Worm (Caenorhabditis elegans) whole organism, L1 larva: ENCODE data around the gene F21G4.1.

Experiments used
- C16A3.4 ChIP-seq: fragments of 150-350 bp; optimal IDR thresholded peaks from 2 replicates; lab custom pipeline; 2014; ENCODE audit warnings: missing biosample characterization, missing genetic modification characterization
- alr-1 ChIP-seq: fragments of 200-800 bp; sonication (Bioruptor generic); optimal IDR thresholded peaks from 2 replicates; lab custom pipeline; 2018; ENCODE audit warnings: borderline replicate concordance, mild to moderate bottlenecking, missing genetic modification characterization, missing compliant biosample characterization
- ama-1 ChIP-seq: fragments of 150-350 bp; optimal IDR thresholded peaks from 2 replicates; lab custom pipeline; 2014
- blmp-1 ChIP-seq: fragments of 150-350 bp; optimal IDR thresholded peaks from 2 replicates; lab custom pipeline; 2014; ENCODE audit warnings: missing biosample characterization, missing genetic modification characterization
- ceh-63 ChIP-seq: fragments of 200-800 bp; sonication (Bioruptor generic); optimal IDR thresholded peaks from 2 replicates; lab custom pipeline; 2018; ENCODE audit warnings: mild to moderate bottlenecking, missing genetic modification characterization, missing compliant biosample characterization
- ceh-8 ChIP-seq: fragments of 200-800 bp; sonication (Bioruptor generic); optimal IDR thresholded peaks from 2 replicates; lab custom pipeline; 2018; ENCODE audit warnings: mild to moderate bottlenecking, missing genetic modification characterization, moderate library complexity, missing compliant biosample characterization
- ceh-82 ChIP-seq, 3 experiments: fragments of 150-350 bp in 1 of 3; sonication (generic microtip) in 2 of 3; optimal IDR thresholded peaks; 2 replicates each; lab custom pipeline; 2014 to 2017; ENCODE audit warnings: missing biosample characterization in 3 of 3, missing genetic modification characterization in 3 of 3
- ceh-90 ChIP-seq: sonication (generic microtip); optimal IDR thresholded peaks from 2 replicates; lab custom pipeline; 2016; ENCODE audit warnings: missing genetic modification characterization, missing compliant biosample characterization
- dpl-1 ChIP-seq, 3 experiments: fragments of 150-350 bp in 2 of 3; sonication (generic microtip) in 1 of 3; optimal IDR thresholded peaks; 2 replicates each; lab custom pipeline; 2014 to 2017; ENCODE audit warnings: missing biosample characterization in 3 of 3, missing genetic modification characterization in 3 of 3, missing genetic modification reagents in 3 of 3
- dsc-1 ChIP-seq: sonication (generic microtip); optimal IDR thresholded peaks from 2 replicates; lab custom pipeline; 2016; ENCODE audit warnings: mild to moderate bottlenecking, missing genetic modification characterization, missing compliant biosample characterization
- efl-1 ChIP-seq, 4 experiments: fragments of 150-350 bp; optimal IDR thresholded peaks in 3 of 4; peaks in 1 of 4; 1 replicate in 1 of 4; 2 replicates in 3 of 4; lab custom pipeline; 2014; ENCODE audit warnings: missing biosample characterization in 2 of 4, missing genetic modification characterization in 2 of 4, missing genetic modification reagents in 2 of 4
- egl-13 ChIP-seq: sonication (generic microtip); optimal IDR thresholded peaks from 2 replicates; lab custom pipeline; 2016; ENCODE audit warnings: missing genotype, missing genetic modification reagents, missing genetic modification characterization, missing compliant biosample characterization
- fkh-10 ChIP-seq: sonication (generic microtip); optimal IDR thresholded peaks from 2 replicates; lab custom pipeline; 2017; ENCODE audit warnings: missing biosample characterization, missing genetic modification reagents, missing genetic modification characterization
- fkh-4 ChIP-seq: sonication (generic microtip); optimal IDR thresholded peaks from 2 replicates; lab custom pipeline; 2016; ENCODE audit warnings: missing compliant biosample characterization, missing genetic modification characterization, borderline replicate concordance
- fkh-8 ChIP-seq: sonication (generic microtip); optimal IDR thresholded peaks from 2 replicates; lab custom pipeline; 2016; ENCODE audit warnings: mild to moderate bottlenecking, missing genetic modification characterization, missing compliant biosample characterization
- grh-1 ChIP-seq: fragments of 200-800 bp; sonication (Bioruptor generic); IDR thresholded peaks from 2 replicates; pipeline ENCODE4 v1.3.6; 2022; ENCODE audit warnings: missing genetic modification reagents, missing genetic modification characterization, missing compliant biosample characterization
- hlh-4 ChIP-seq: sonication (generic microtip); optimal IDR thresholded peaks from 2 replicates; lab custom pipeline; 2016; ENCODE audit warnings: mild to moderate bottlenecking, missing genetic modification characterization, missing compliant biosample characterization
- isw-1 ChIP-seq: fragments of 200-800 bp; sonication (Bioruptor generic); IDR thresholded peaks from 2 replicates; pipeline ENCODE4 v1.3.6; 2022; ENCODE audit warnings: missing genetic modification characterization, missing compliant biosample characterization
- jun-1 ChIP-seq: fragments of 150-350 bp; optimal IDR thresholded peaks from 2 replicates; lab custom pipeline; 2014; ENCODE audit warnings: missing biosample characterization, missing genetic modification reagents, missing genetic modification characterization
- lin-14 ChIP-seq: fragments of 200-800 bp; sonication (Bioruptor generic); optimal IDR thresholded peaks from 2 replicates; lab custom pipeline; 2018; ENCODE audit warnings: mild to moderate bottlenecking, missing genetic modification characterization, moderate library complexity, missing compliant biosample characterization
- lin-15B ChIP-seq: fragments of 150-350 bp; sonication (generic microtip); optimal IDR thresholded peaks from 3 replicates; lab custom pipeline; 2014; ENCODE audit warnings: missing biosample characterization, missing genetic modification characterization
- lin-35 ChIP-seq, 2 experiments: fragments of 150-350 bp; optimal IDR thresholded peaks; 2 replicates each; lab custom pipeline; 2014; ENCODE audit warnings: missing biosample characterization in 2 of 2, missing genetic modification characterization in 2 of 2, missing genetic modification reagents in 2 of 2
- lin-39 ChIP-seq: fragments of 150-350 bp; optimal IDR thresholded peaks from 2 replicates; lab custom pipeline; 2014; ENCODE audit warnings: missing biosample characterization, missing genetic modification reagents, missing genetic modification characterization
- lsy-2 ChIP-seq, 2 experiments: fragments of 150-350 bp; optimal IDR thresholded peaks; 2 replicates each; lab custom pipeline; 2014; ENCODE audit warnings: missing biosample characterization in 2 of 2, missing genetic modification characterization in 2 of 2
- mab-9 ChIP-seq: fragments of 200-800 bp; sonication (Bioruptor generic); IDR thresholded peaks from 2 replicates; pipeline ENCODE4 v1.3.6; 2022; ENCODE audit warnings: missing genetic modification reagents, missing genetic modification characterization, missing compliant biosample characterization
- mdl-1 ChIP-seq, 2 experiments: fragments of 150-350 bp; optimal IDR thresholded peaks; 2 replicates each; lab custom pipeline; 2014 to 2017; ENCODE audit warnings: missing biosample characterization in 2 of 2, missing genetic modification characterization in 2 of 2, inconsistent platforms in 1 of 2
- mep-1 ChIP-seq: fragments of 150-350 bp; optimal IDR thresholded peaks from 2 replicates; lab custom pipeline; 2014; ENCODE audit warnings: missing biosample characterization, missing genetic modification characterization
- nhr-11 ChIP-seq: fragments of 150-350 bp; optimal IDR thresholded peaks from 2 replicates; lab custom pipeline; 2014; ENCODE audit warnings: missing biosample characterization, missing genetic modification characterization
- nhr-12 ChIP-seq: sonication (generic microtip); optimal IDR thresholded peaks from 2 replicates; lab custom pipeline; 2017; ENCODE audit warnings: missing biosample characterization, missing genetic modification characterization
- nhr-20 ChIP-seq: sonication (generic microtip); optimal IDR thresholded peaks from 2 replicates; lab custom pipeline; 2016; ENCODE audit warnings: mild to moderate bottlenecking, missing genetic modification characterization, missing compliant biosample characterization
- nhr-28 ChIP-seq: fragments of 150-350 bp; optimal IDR thresholded peaks from 2 replicates; lab custom pipeline; 2014; ENCODE audit warnings: missing biosample characterization, missing genetic modification characterization
- nhr-47 ChIP-seq: sonication (generic microtip); optimal IDR thresholded peaks from 2 replicates; lab custom pipeline; 2016; ENCODE audit warnings: mild to moderate bottlenecking, missing genetic modification characterization, moderate library complexity, missing compliant biosample characterization
- nhr-71 ChIP-seq: sonication (generic microtip); optimal IDR thresholded peaks from 2 replicates; lab custom pipeline; 2016; ENCODE audit warnings: mild to moderate bottlenecking, missing genetic modification characterization, moderate library complexity, missing compliant biosample characterization
- nhr-84 ChIP-seq: sonication (generic microtip); optimal IDR thresholded peaks from 2 replicates; lab custom pipeline; 2017; ENCODE audit warnings: missing biosample characterization, missing genetic modification characterization
- nhr-85 ChIP-seq: sonication (generic microtip); peaks from one replicate; lab custom pipeline; 2016; ENCODE audit warnings: missing genetic modification characterization, inconsistent platforms, missing compliant biosample characterization
- nhr-90 ChIP-seq: sonication (generic microtip); optimal IDR thresholded peaks from 2 replicates; lab custom pipeline; 2016; ENCODE audit warnings: mild to moderate bottlenecking, missing genetic modification characterization, missing compliant biosample characterization; ENCODE audit not compliant: poor library complexity
- pqm-1 ChIP-seq: sonication (generic microtip); optimal IDR thresholded peaks from 3 replicates; lab custom pipeline; 2017; ENCODE audit warnings: missing biosample characterization, missing genetic modification characterization
- skn-1 ChIP-seq: fragments of 150-350 bp; optimal IDR thresholded peaks from 2 replicates; lab custom pipeline; 2014; ENCODE audit warnings: missing biosample characterization, missing genetic modification characterization
- snpc-4 ChIP-seq: fragments of 150-350 bp; optimal IDR thresholded peaks from 2 replicates; lab custom pipeline; 2014; ENCODE audit warnings: missing biosample characterization, missing genetic modification characterization
- snu-23 ChIP-seq: sonication (generic microtip); optimal IDR thresholded peaks from 2 replicates; lab custom pipeline; 2016; ENCODE audit warnings: missing genetic modification characterization, missing compliant biosample characterization
- sptf-1 ChIP-seq: fragments of 150-350 bp; optimal IDR thresholded peaks from 2 replicates; lab custom pipeline; 2014; ENCODE audit warnings: missing biosample characterization, missing genetic modification characterization
- sup-37 ChIP-seq: fragments of 200-800 bp; sonication (Bioruptor generic); optimal IDR thresholded peaks from 2 replicates; lab custom pipeline; 2018; ENCODE audit warnings: mild to moderate bottlenecking, missing genetic modification characterization, missing compliant biosample characterization
- swsn-7 ChIP-seq: sonication (generic microtip); optimal IDR thresholded peaks from 2 replicates; lab custom pipeline; 2016; ENCODE audit warnings: missing genetic modification characterization, missing compliant biosample characterization
- tbx-2 ChIP-seq: sonication (generic microtip); optimal IDR thresholded peaks from 2 replicates; lab custom pipeline; 2016; ENCODE audit warnings: missing genetic modification characterization, missing compliant biosample characterization
- tlp-1 ChIP-seq: fragments of 150-350 bp; optimal IDR thresholded peaks from 2 replicates; lab custom pipeline; 2014; ENCODE audit warnings: missing biosample characterization, missing genetic modification characterization
- unc-30 ChIP-seq: sonication (generic microtip); optimal IDR thresholded peaks from 2 replicates; lab custom pipeline; 2017; ENCODE audit warnings: missing biosample characterization, missing genetic modification characterization
- unc-86 ChIP-seq: sonication (generic microtip); optimal IDR thresholded peaks from 2 replicates; lab custom pipeline; 2016; ENCODE audit warnings: missing genetic modification characterization, missing compliant biosample characterization
- vab-15 ChIP-seq: sonication (generic microtip); optimal IDR thresholded peaks from 2 replicates; lab custom pipeline; 2017; ENCODE audit warnings: missing genotype, mild to moderate bottlenecking, missing genetic modification characterization, missing compliant biosample characterization
- xbp-1 ChIP-seq: sonication (generic microtip); optimal IDR thresholded peaks from 2 replicates; lab custom pipeline; 2016; ENCODE audit warnings: missing genetic modification characterization, missing compliant biosample characterization
- ztf-11 ChIP-seq, 2 experiments: sonication (generic microtip); optimal IDR thresholded peaks; 2 replicates each; lab custom pipeline; 2016 to 2017; ENCODE audit warnings: missing genetic modification characterization in 2 of 2, missing biosample characterization in 1 of 2, missing compliant biosample characterization in 1 of 2
- ztf-4 ChIP-seq: fragments of 150-350 bp; optimal IDR thresholded peaks from 2 replicates; lab custom pipeline; 2014; ENCODE audit warnings: missing biosample characterization, missing genetic modification characterization

F21G4.1 gene

ce11 chrX:9899426-9900131 lies 7.5 kb upstream of the F21G4.1 start, which contains the start of gene phf-34:
Gene phf-34, minus strand, starts transcription at chrX:9899476.
- TF ChIP-seq nhr-90 (tag; lab: Kevin White, UChicago) (no peak), tbx-2 (tag; lab: Kevin White, UChicago) (peak; percentile 42), skn-1 (tag; lab: Kevin White, UChicago) (no peak), jun-1 (tag; lab: Kevin White, UChicago) (peak; percentile 1), lsy-2 (tag; optimal IDR thresholded peaks at IDR 0.05; lab: Kevin White, UChicago) (peak; percentile 14 to 52), nhr-20 (tag; lab: Kevin White, UChicago) (peak; percentile 39), unc-86 (peak; percentile 19), nhr-84 (no peak), nhr-85 (tag; lab: Kevin White, UChicago) (peak; percentile 55), sup-37 (GFP tag; lab: Kevin White, UChicago) (no peak), nhr-47 (peak; percentile 54), dsc-1 (tag; lab: Kevin White, UChicago) (peak; percentile 9), lin-14 (GFP tag; lab: Kevin White, UChicago) (peak; percentile 88), nhr-28 (no peak), fkh-4 (tag; lab: Kevin White, UChicago) (no peak), blmp-1 (tag; lab: Kevin White, UChicago) (peak; percentile 73), nhr-12 (tag; lab: Kevin White, UChicago) (no peak), nhr-71 (peak; percentile 64), fkh-8 (tag; lab: Kevin White, UChicago) (peak; percentile 63), C16A3.4 (peak; percentile 38), snu-23 (GFP tag; lab: Kevin White, UChicago) (peak; percentile 72), ztf-11 (tag; optimal IDR thresholded peaks at IDR 0.05; lab: Kevin White, UChicago) (no peak), sptf-1 (no peak), ama-1 (lab: Kevin White, UChicago) (no peak), xbp-1 (tag; lab: Kevin White, UChicago) (peak; percentile 26), ceh-90 (tag; lab: Kevin White, UChicago) (no peak), mdl-1 (tag; optimal IDR thresholded peaks at IDR 0.05; lab: Kevin White, UChicago) (peak in 1 of 2 experiments; percentile 44), grh-1 (GFP tag; lab: Robert Waterston, UW) (no peak), snpc-4 (tag; lab: Kevin White, UChicago) (peak; percentile 32), ceh-82 (tag; optimal IDR thresholded peaks at IDR 0.05; lab: Kevin White, UChicago) (peak in 2 of 3 experiments; percentile 31 to 57), hlh-4 (no peak), fkh-10 (peak; percentile 54), ztf-4 (tag; lab: Kevin White, UChicago) (no peak), alr-1 (no peak), tlp-1 (tag; lab: Kevin White, UChicago) (no peak), efl-1 (optimal IDR thresholded peaks at IDR 0.05; lab: Kevin White, UChicago) (peak in 1 of 2 experiments; percentile 50), efl-1 (GFP tag; optimal IDR thresholded peaks at IDR 0.05 in 1 of 2; lab: Kevin White, UChicago) (no peak), egl-13 (peak; percentile 13), dpl-1 (GFP tag; optimal IDR thresholded peaks at IDR 0.05; lab: Kevin White, UChicago) (peak in 1 of 3 experiments; percentile 25), swsn-7 (tag; lab: Kevin White, UChicago) (peak; percentile 54), lin-35 (GFP tag; optimal IDR thresholded peaks at IDR 0.05; lab: Kevin White, UChicago) (peak; percentile 17 to 26), mep-1 (tag; lab: Kevin White, UChicago) (peak; percentile 68)

ce11 chrX:9894844-9895243 lies 2.7 kb upstream of the F21G4.1 start, which contains the start of gene F21G4.3:
Gene F21G4.3, plus strand, starts transcription at chrX:9895144.
- TF ChIP-seq unc-30 (tag; lab: Kevin White, UChicago) (no peak), nhr-85 (tag; lab: Kevin White, UChicago) (no peak), lin-15B (tag; lab: Kevin White, UChicago) (no peak), mdl-1 (tag; optimal IDR thresholded peaks at IDR 0.05; lab: Kevin White, UChicago) (no peak), nhr-11 (tag; lab: Kevin White, UChicago) (no peak), nhr-20 (tag; lab: Kevin White, UChicago) (no peak), vab-15 (no peak), ceh-63 (GFP tag; lab: Kevin White, UChicago) (no peak), egl-13 (no peak), lin-39 (tag; lab: Kevin White, UChicago) (no peak), pqm-1 (tag; lab: Kevin White, UChicago) (no peak), tlp-1 (tag; lab: Kevin White, UChicago) (no peak), ceh-8 (no peak), dpl-1 (GFP tag; optimal IDR thresholded peaks at IDR 0.05; lab: Kevin White, UChicago) (no peak), mab-9 (GFP tag; lab: Robert Waterston, UW) (no peak), hlh-4 (no peak), isw-1 (no peak)
